Worm (Caenorhabditis elegans) whole organism, L2 larva: ENCODE results near the gene C04E6.4.

Experiments
- C34F6.9 ChIP-seq: fragments of 150-350 bp; optimal IDR thresholded peaks from 2 replicates; lab custom pipeline; 2014; ENCODE audit warnings: missing biosample characterization, missing genetic modification characterization
- F13H6.1 ChIP-seq: sonication (generic microtip); optimal IDR thresholded peaks from 2 replicates; lab custom pipeline; 2016; ENCODE audit warnings: missing genetic modification characterization, missing compliant biosample characterization
- R02D3.7 ChIP-seq: fragments of 150-350 bp; optimal IDR thresholded peaks from 2 replicates; lab custom pipeline; 2014; ENCODE audit warnings: missing biosample characterization, missing genetic modification characterization
- Y55F3AM.14 ChIP-seq: fragments of 200-800 bp; sonication (Bioruptor generic); optimal IDR thresholded peaks from 2 replicates; lab custom pipeline; 2018; ENCODE audit warnings: mild to moderate bottlenecking, missing genetic modification characterization, missing compliant biosample characterization
- ZK546.5 ChIP-seq: sonication (generic microtip); optimal IDR thresholded peaks from 2 replicates; lab custom pipeline; 2017; ENCODE audit warnings: missing biosample characterization, missing genetic modification characterization
- alr-1 ChIP-seq: fragments of 150-350 bp; optimal IDR thresholded peaks from 2 replicates; lab custom pipeline; 2014; ENCODE audit warnings: missing biosample characterization, missing genetic modification characterization
- ama-1 ChIP-seq: fragments of 150-350 bp; optimal IDR thresholded peaks from 2 replicates; lab custom pipeline; 2018; ENCODE audit warnings: inconsistent platforms
- blmp-1 ChIP-seq: sonication (generic microtip); optimal IDR thresholded peaks from 2 replicates; lab custom pipeline; 2017; ENCODE audit warnings: missing genetic modification characterization, mild to moderate bottlenecking, missing compliant biosample characterization, antibody characterized with exemption, moderate library complexity; ENCODE audit not compliant: insufficient read depth
- ceh-16 ChIP-seq: fragments of 150-350 bp; optimal IDR thresholded peaks from 2 replicates; lab custom pipeline; 2014; ENCODE audit warnings: missing biosample characterization, missing genetic modification characterization
- ceh-82 ChIP-seq: fragments of 150-350 bp; optimal IDR thresholded peaks from 2 replicates; lab custom pipeline; 2014; ENCODE audit warnings: missing biosample characterization, missing genetic modification characterization
- crh-2 ChIP-seq: sonication (generic microtip); optimal IDR thresholded peaks from 2 replicates; lab custom pipeline; 2017; ENCODE audit warnings: missing biosample characterization, missing genetic modification characterization
- dmd-4 ChIP-seq: sonication (generic microtip); optimal IDR thresholded peaks from 2 replicates; lab custom pipeline; 2017; ENCODE audit warnings: missing biosample characterization, missing genetic modification characterization
- elt-1 ChIP-seq: fragments of 150-350 bp; optimal IDR thresholded peaks from 2 replicates; lab custom pipeline; 2014; ENCODE audit warnings: missing biosample characterization, missing genetic modification characterization
- fos-1 ChIP-seq: fragments of 150-350 bp; optimal IDR thresholded peaks from 2 replicates; lab custom pipeline; 2014; ENCODE audit warnings: missing biosample characterization, missing genetic modification characterization
- gmeb-1 ChIP-seq: fragments of 150-350 bp; optimal IDR thresholded peaks from 2 replicates; lab custom pipeline; 2014; ENCODE audit warnings: missing biosample characterization, missing genetic modification characterization
- lin-11 ChIP-seq: fragments of 150-350 bp; sonication (generic microtip); optimal IDR thresholded peaks from 2 replicates; lab custom pipeline; 2014; ENCODE audit warnings: missing biosample characterization, missing genetic modification characterization, inconsistent platforms, mixed read lengths
- lin-13 ChIP-seq: fragments of 150-350 bp; optimal IDR thresholded peaks from 2 replicates; lab custom pipeline; 2014; ENCODE audit warnings: missing biosample characterization, missing genetic modification reagents, missing genetic modification characterization
- lin-39 ChIP-seq: fragments of 150-350 bp; optimal IDR thresholded peaks from 2 replicates; lab custom pipeline; 2014; ENCODE audit warnings: missing biosample characterization, missing genetic modification reagents, missing genetic modification characterization
- mab-5 ChIP-seq: fragments of 150-350 bp; optimal IDR thresholded peaks from 2 replicates; lab custom pipeline; 2014; ENCODE audit warnings: missing biosample characterization, missing genetic modification characterization
- mbf-1 ChIP-seq: sonication (generic microtip); optimal IDR thresholded peaks from 2 replicates; lab custom pipeline; 2017; ENCODE audit warnings: missing biosample characterization, missing genetic modification characterization
- mdl-1 ChIP-seq, 2 experiments: fragments of 150-350 bp in 1 of 2; sonication (generic microtip) in 1 of 2; optimal IDR thresholded peaks; 2 replicates each; lab custom pipeline; 2017; ENCODE audit warnings: missing biosample characterization in 2 of 2, missing genetic modification characterization in 2 of 2
- nhr-10 ChIP-seq: sonication (generic microtip); optimal IDR thresholded peaks from 2 replicates; lab custom pipeline; 2017; ENCODE audit warnings: missing biosample characterization, missing genetic modification characterization
- nhr-11 ChIP-seq: fragments of 150-350 bp; optimal IDR thresholded peaks from 2 replicates; lab custom pipeline; 2014; ENCODE audit warnings: missing biosample characterization, missing genetic modification characterization
- nhr-12 ChIP-seq: fragments of 150-350 bp; optimal IDR thresholded peaks from 2 replicates; lab custom pipeline; 2014; ENCODE audit warnings: missing biosample characterization, missing genetic modification characterization
- nhr-129 ChIP-seq: fragments of 150-350 bp; optimal IDR thresholded peaks from 2 replicates; lab custom pipeline; 2014; ENCODE audit warnings: missing biosample characterization, missing genetic modification characterization
- nhr-23 ChIP-seq: fragments of 150-350 bp; optimal IDR thresholded peaks from 2 replicates; lab custom pipeline; 2014; ENCODE audit warnings: missing biosample characterization, missing genetic modification reagents, missing genetic modification characterization
- nhr-237 ChIP-seq: fragments of 150-350 bp; optimal IDR thresholded peaks from 2 replicates; lab custom pipeline; 2014; ENCODE audit warnings: missing biosample characterization, missing genetic modification characterization
- nhr-25 ChIP-seq: fragments of 150-350 bp; sonication (generic microtip); optimal IDR thresholded peaks from 3 replicates; lab custom pipeline; 2014; ENCODE audit warnings: missing biosample characterization, missing genetic modification characterization
- nhr-6 ChIP-seq: fragments of 150-350 bp; optimal IDR thresholded peaks from 2 replicates; lab custom pipeline; 2014; ENCODE audit warnings: missing biosample characterization, missing genetic modification characterization
- peb-1 ChIP-seq: fragments of 150-350 bp; optimal IDR thresholded peaks from 2 replicates; lab custom pipeline; 2014; ENCODE audit warnings: missing biosample characterization, missing genetic modification characterization
- sem-4 ChIP-seq: fragments of 150-350 bp; optimal IDR thresholded peaks from 2 replicates; lab custom pipeline; 2014; ENCODE audit warnings: missing biosample characterization, missing genetic modification reagents, missing genetic modification characterization
- skn-1 ChIP-seq: sonication (generic microtip); optimal IDR thresholded peaks from 2 replicates; lab custom pipeline; 2017; ENCODE audit warnings: missing biosample characterization, missing genetic modification characterization
- sma-3 ChIP-seq: sonication (generic microtip); optimal IDR thresholded peaks from 2 replicates; lab custom pipeline; 2016; ENCODE audit warnings: missing genetic modification reagents, missing genetic modification characterization, missing compliant biosample characterization
- sma-9 ChIP-seq, 2 experiments: fragments of 150-350 bp in 1 of 2; sonication (generic microtip) in 1 of 2; optimal IDR thresholded peaks; 2 replicates each; lab custom pipeline; 2014 to 2016; ENCODE audit warnings: missing genetic modification characterization in 2 of 2, mild to moderate bottlenecking in 1 of 2, missing biosample characterization in 1 of 2, missing compliant biosample characterization in 1 of 2, missing genetic modification reagents in 1 of 2, moderate library complexity in 1 of 2
- snpc-4 ChIP-seq: fragments of 150-350 bp; optimal IDR thresholded peaks from 2 replicates; lab custom pipeline; 2014; ENCODE audit warnings: missing biosample characterization, missing genetic modification characterization
- unc-62 ChIP-seq: fragments of 150-350 bp; optimal IDR thresholded peaks from 2 replicates; lab custom pipeline; 2014; ENCODE audit warnings: missing biosample characterization, missing genetic modification reagents, missing genetic modification characterization
- zag-1 ChIP-seq: fragments of 150-350 bp; optimal IDR thresholded peaks from 2 replicates; lab custom pipeline; 2014; ENCODE audit warnings: missing biosample characterization, missing genetic modification characterization
- ztf-11 ChIP-seq: sonication (generic microtip); optimal IDR thresholded peaks from 2 replicates; lab custom pipeline; 2017; ENCODE audit warnings: missing biosample characterization, missing genetic modification characterization
- ztf-4 ChIP-seq: fragments of 150-350 bp; optimal IDR thresholded peaks from 2 replicates; lab custom pipeline; 2014; ENCODE audit warnings: missing biosample characterization, missing genetic modification characterization

C04E6.4 gene

ce11 chrV:5943167-5943566, 36.0 kb downstream of the C04E6.4 start, which contains the start of gene pst-1:
TSS of gene pst-1 (plus strand) at chrV:5943467.
- TF ChIP-seq F13H6.1 (tag; lab: Kevin White, UChicago) (no peak), ztf-11 (tag; lab: Kevin White, UChicago) (no peak), sem-4 (tag; lab: Kevin White, UChicago) (no peak), lin-39 (tag; lab: Kevin White, UChicago) (no peak), Y55F3AM.14 (GFP tag; lab: Kevin White, UChicago) (no peak), ceh-82 (no peak), ceh-16 (tag; lab: Kevin White, UChicago) (no peak), mdl-1 (tag; optimal IDR thresholded peaks at IDR 0.05; lab: Kevin White, UChicago) (no peak), nhr-6 (tag; lab: Kevin White, UChicago) (no peak), skn-1 (no peak), nhr-237 (no peak), lin-13 (GFP tag; lab: Kevin White, UChicago) (no peak), sma-9 (GFP tag; optimal IDR thresholded peaks at IDR 0.05; lab: Kevin White, UChicago) (no peak), sma-9 (tag; optimal IDR thresholded peaks at IDR 0.05; lab: Kevin White, UChicago) (no peak), fos-1 (tag; lab: Kevin White, UChicago) (no peak), C34F6.9 (tag; lab: Kevin White, UChicago) (no peak), alr-1 (tag; lab: Kevin White, UChicago) (no peak), ama-1 (lab: Kevin White, UChicago) (no peak), ztf-4 (no peak), peb-1 (tag; lab: Kevin White, UChicago) (no peak), R02D3.7 (tag; lab: Kevin White, UChicago) (no peak)

- no peak for TF ChIP-seq ceh-82
- no peak for TF ChIP-seq R02D3.7 (tag; lab: Kevin White, UChicago)
- no peak for TF ChIP-seq mab-5 (tag; lab: Kevin White, UChicago)
- no peak for TF ChIP-seq blmp-1 (tag; lab: Kevin White, UChicago)
- no peak for TF ChIP-seq nhr-10 (tag; lab: Kevin White, UChicago)
- no peak for TF ChIP-seq mdl-1 (tag; optimal IDR thresholded peaks at IDR 0.05; lab: Kevin White, UChicago)
- TF ChIP-seq snpc-4 (tag; lab: Kevin White, UChicago): no peak
- TF ChIP-seq nhr-25 (tag; lab: Kevin White, UChicago): peak; percentile 4
- no peak for TF ChIP-seq unc-62
- TF ChIP-seq peb-1 (tag; lab: Kevin White, UChicago): no peak
- peak; percentile 7 for TF ChIP-seq lin-39 (tag; lab: Kevin White, UChicago)
- no peak for TF ChIP-seq sem-4 (tag; lab: Kevin White, UChicago)
- TF ChIP-seq nhr-129 (tag; lab: Kevin White, UChicago): no peak
- no peak for TF ChIP-seq fos-1 (tag; lab: Kevin White, UChicago)
- TF ChIP-seq mbf-1: no peak
- TF ChIP-seq sma-3 (GFP tag; lab: Kevin White, UChicago): no peak
Measured at ce11 chrV:5949674-5950149, 42.5 kb downstream of the C04E6.4 start.

ce11 chrV:5951133-5951532, 43.9 kb downstream of the C04E6.4 start, which contains the start of gene M03F8.1:
TSS of gene M03F8.1 (plus strand) at chrV:5951433.
- TF ChIP-seq sem-4 (tag; lab: Kevin White, UChicago) (no peak), fos-1 (tag; lab: Kevin White, UChicago) (no peak), elt-1 (tag; lab: Kevin White, UChicago) (no peak), crh-2 (tag; lab: Kevin White, UChicago) (no peak), sma-3 (GFP tag; lab: Kevin White, UChicago) (no peak), peb-1 (tag; lab: Kevin White, UChicago) (no peak), lin-11 (tag; lab: Kevin White, UChicago) (no peak), mbf-1 (no peak), zag-1 (tag; lab: Kevin White, UChicago) (no peak), alr-1 (tag; lab: Kevin White, UChicago) (no peak), C34F6.9 (tag; lab: Kevin White, UChicago) (no peak), ZK546.5 (tag; lab: Kevin White, UChicago) (no peak), nhr-237 (no peak)

- TF ChIP-seq ceh-82 (no peak), nhr-12 (no peak), nhr-237 (no peak), dmd-4 (tag; lab: Kevin White, UChicago) (no peak), nhr-23 (no peak), gmeb-1 (tag; lab: Kevin White, UChicago) (no peak), elt-1 (tag; lab: Kevin White, UChicago) (no peak), peb-1 (tag; lab: Kevin White, UChicago) (no peak), nhr-6 (tag; lab: Kevin White, UChicago) (no peak), nhr-11 (tag; lab: Kevin White, UChicago) (no peak), unc-62 (no peak), sem-4 (tag; lab: Kevin White, UChicago) (no peak), zag-1 (tag; lab: Kevin White, UChicago) (no peak), Y55F3AM.14 (GFP tag; lab: Kevin White, UChicago) (no peak), ceh-16 (tag; lab: Kevin White, UChicago) (no peak), lin-13 (GFP tag; lab: Kevin White, UChicago) (no peak), ZK546.5 (tag; lab: Kevin White, UChicago) (no peak), nhr-10 (tag; lab: Kevin White, UChicago) (no peak)
Measured at ce11 chrV:5953086-5953485, 45.9 kb downstream of the C04E6.4 start.
